Worm (Caenorhabditis elegans): ENCODE results near the gene hda-5.

DNA sequence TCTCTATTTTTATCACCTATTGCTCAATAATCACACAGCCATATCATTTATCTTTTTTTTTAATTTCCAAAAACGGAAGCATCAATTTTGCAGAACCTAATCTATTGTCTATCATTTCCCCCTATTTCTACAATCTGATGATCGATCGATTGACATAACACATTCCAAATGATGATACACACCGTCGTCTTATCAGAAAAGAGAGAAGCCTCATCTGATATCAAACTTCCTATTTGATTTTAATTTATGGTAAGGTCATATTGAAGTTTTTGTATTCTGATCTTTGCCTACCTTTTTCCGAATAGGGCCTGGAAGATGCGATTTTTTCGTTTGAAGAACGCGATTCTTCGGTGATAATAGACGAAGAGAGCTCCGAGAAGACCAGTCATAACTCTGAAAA, 50.7 kb downstream of the hda-5 start:
- no peak for TF ChIP-seq R02D3.7 (tag; optimal IDR thresholded peaks at IDR 0.05)
- no peak for TF ChIP-seq unc-39 (tag; optimal IDR thresholded peaks at IDR 0.05)

Measured in whole organism, L2 larva.